Fruit fly (Drosophila melanogaster) whole organism, embryonic: ENCODE results near the gene CG9328.

Source experiments
- Awh ChIP-seq: fragments of 200-800 bp; sonication (Bioruptor generic); IDR thresholded peaks from 2 replicates; pipeline ENCODE4, ENCODE4 v1.3.6; 2022; ENCODE audit warnings: missing biosample characterization, missing genetic modification characterization
- CG11085 ChIP-seq: fragments of 200-800 bp; sonication (Bioruptor generic); IDR thresholded peaks from 2 replicates; pipeline ENCODE4 v1.3.6; 2022; ENCODE audit warnings: missing biosample characterization, missing genetic modification characterization
- CG11456 ChIP-seq: fragments of 200-800 bp; sonication (Bioruptor generic); IDR thresholded peaks from 3 replicates; pipeline ENCODE4 v1.3.6; 2022; ENCODE audit warnings: missing biosample characterization, missing genetic modification characterization
- CG13123 ChIP-seq: fragments of 200-800 bp; sonication (Bioruptor generic); optimal IDR thresholded peaks from 2 replicates; lab custom pipeline; 2016; ENCODE audit warnings: missing biosample characterization, missing genetic modification characterization
- CG13296 ChIP-seq: fragments of 200-800 bp; sonication (Bioruptor generic); optimal IDR thresholded peaks from 3 replicates; lab custom pipeline; 2018; ENCODE audit warnings: missing biosample characterization, mild to moderate bottlenecking, missing genetic modification characterization
- CG15011 ChIP-seq: fragments of 200-800 bp; sonication (Bioruptor generic); optimal IDR thresholded peaks from 3 replicates; lab custom pipeline; 2018; ENCODE audit warnings: missing biosample characterization, mild to moderate bottlenecking, missing genetic modification characterization
- CG17359 ChIP-seq: fragments of 200-800 bp; sonication (Bioruptor generic); optimal IDR thresholded peaks from 3 replicates; lab custom pipeline; 2018; ENCODE audit warnings: missing biosample characterization, mild to moderate bottlenecking, missing genetic modification characterization, moderate library complexity
- CG17612 ChIP-seq: fragments of 200-800 bp; sonication (Bioruptor generic); IDR thresholded peaks from 2 replicates; pipeline ENCODE4 v1.3.6; 2022; ENCODE audit warnings: missing biosample characterization, missing genetic modification characterization
- CG3163 ChIP-seq: fragments of 200-800 bp; sonication (Bioruptor generic); optimal IDR thresholded peaks from 3 replicates; lab custom pipeline; 2016; ENCODE audit warnings: missing biosample characterization, missing genetic modification characterization
- CG4424 ChIP-seq: fragments of 200-800 bp; sonication (Bioruptor generic); optimal IDR thresholded peaks from 3 replicates; lab custom pipeline; 2016; ENCODE audit warnings: missing biosample characterization, missing genetic modification characterization
- CG6175 ChIP-seq: fragments of 200-800 bp; sonication (Bioruptor generic); IDR thresholded peaks from 3 replicates; pipeline ENCODE4 v1.3.6; 2022; ENCODE audit warnings: missing biosample characterization, missing genetic modification characterization
- CG7745 ChIP-seq: fragments of 200-800 bp; sonication (Bioruptor generic); optimal IDR thresholded peaks from 2 replicates; lab custom pipeline; 2018; ENCODE audit warnings: missing biosample characterization, mild to moderate bottlenecking, missing genetic modification characterization, moderate library complexity
- CG9609 ChIP-seq: fragments of 200-800 bp; sonication (Bioruptor generic); optimal IDR thresholded peaks from 3 replicates; lab custom pipeline; 2016; ENCODE audit warnings: missing biosample characterization, missing genetic modification characterization
- CG9817 ChIP-seq: fragments of 200-800 bp; sonication (Bioruptor generic); optimal IDR thresholded peaks from 2 replicates; lab custom pipeline; 2018; ENCODE audit warnings: missing biosample characterization, mild to moderate bottlenecking, missing genetic modification characterization, moderate library complexity
- CrebB ChIP-seq: fragments of 200-800 bp; sonication (Bioruptor generic); optimal IDR thresholded peaks from 3 replicates; lab custom pipeline; 2018; ENCODE audit warnings: missing biosample characterization, mild to moderate bottlenecking, missing genetic modification characterization
- Dad ChIP-seq: fragments of 200-800 bp; sonication (Bioruptor generic); optimal IDR thresholded peaks from 3 replicates; lab custom pipeline; 2016; ENCODE audit warnings: missing biosample characterization, missing genetic modification characterization
- Dll ChIP-seq: fragments of 200-800 bp; sonication (Bioruptor generic); IDR thresholded peaks from 4 replicates; pipeline ENCODE4 v1.3.6; 2022; ENCODE audit warnings: missing biosample characterization, missing genetic modification characterization; ENCODE audit not compliant: partially characterized antibody
- Eip74EF ChIP-seq, 2 experiments: fragments of 200-800 bp in 1 of 2; fragments of >200 bp in 1 of 2; sonication (Bioruptor generic) in 1 of 2; optimal IDR thresholded peaks; 2 replicates each; lab custom pipeline; 2017 to 2019; ENCODE audit warnings: missing biosample characterization in 2 of 2, missing genetic modification characterization in 2 of 2, mild to moderate bottlenecking in 1 of 2, moderate library complexity in 1 of 2
- GATAe ChIP-seq: fragments of 200-800 bp; sonication (Bioruptor generic); conservative IDR thresholded peaks from 2 replicates; pipeline ENCODE4 v1.3.6; 2022; ENCODE audit warnings: missing biosample characterization, missing genetic modification characterization
- HmgD ChIP-seq: fragments of 200-800 bp; sonication (Bioruptor generic); optimal IDR thresholded peaks from 3 replicates; lab custom pipeline; 2016; ENCODE audit warnings: missing biosample characterization, missing genetic modification characterization
- Jarid2 ChIP-seq: fragments of 200-800 bp; sonication (Bioruptor generic); optimal IDR thresholded peaks from 3 replicates; lab custom pipeline; 2017; ENCODE audit warnings: mild to moderate bottlenecking, missing biosample characterization, missing genetic modification reagents, missing genetic modification characterization
- Mad ChIP-seq: fragments of 200-800 bp; sonication (Bioruptor generic); optimal IDR thresholded peaks from 2 replicates; lab custom pipeline; 2016; ENCODE audit warnings: missing biosample characterization, missing genetic modification characterization
- Spps ChIP-seq: fragments of 200-800 bp; sonication (Bioruptor generic); optimal IDR thresholded peaks from 2 replicates; lab custom pipeline; 2018; ENCODE audit warnings: missing biosample characterization, mild to moderate bottlenecking, missing genetic modification characterization
- Trl ChIP-seq, 3 experiments: fragments of >200 bp in 2 of 3; fragments of 200-800 bp in 1 of 3; sonication (Bioruptor generic) in 1 of 3; optimal IDR thresholded peaks; 2 replicates in 1 of 3; 3 replicates in 2 of 3; lab custom pipeline; 2016 to 2017; ENCODE audit warnings: missing biosample characterization in 1 of 3, missing genetic modification characterization in 1 of 3
- Usf ChIP-seq: fragments of 200-800 bp; sonication (Bioruptor generic); optimal IDR thresholded peaks from 2 replicates; lab custom pipeline; 2017; ENCODE audit warnings: missing genotype, missing biosample characterization, missing genetic modification characterization
- YL-1 ChIP-seq: fragments of 200-800 bp; sonication (Bioruptor generic); optimal IDR thresholded peaks from 3 replicates; lab custom pipeline; 2017; ENCODE audit warnings: missing biosample characterization, mild to moderate bottlenecking, missing genetic modification characterization
- al ChIP-seq: fragments of 200-800 bp; sonication (Bioruptor generic); IDR thresholded peaks from 2 replicates; pipeline ENCODE4 v1.3.6; 2022; ENCODE audit warnings: missing biosample characterization, missing genetic modification characterization
- ase ChIP-seq: fragments of 200-800 bp; sonication (Bioruptor generic); IDR thresholded peaks from 3 replicates; pipeline ENCODE4 v1.3.6; 2022; ENCODE audit warnings: missing biosample characterization, missing genetic modification characterization
- ash1 ChIP-seq: fragments of 200-800 bp; sonication (Bioruptor generic); optimal IDR thresholded peaks from 2 replicates; lab custom pipeline; 2018; ENCODE audit warnings: missing biosample characterization, mild to moderate bottlenecking, missing genetic modification characterization
- bbx ChIP-seq: fragments of 200-800 bp; sonication (Bioruptor generic); IDR thresholded peaks from 2 replicates; pipeline ENCODE4 v1.3.6; 2022; ENCODE audit warnings: missing biosample characterization, missing genetic modification characterization; ENCODE audit not compliant: partially characterized antibody
- gce ChIP-seq: fragments of 200-800 bp; sonication (Bioruptor generic); IDR thresholded peaks from 3 replicates; pipeline ENCODE4 v1.3.6; 2022; ENCODE audit warnings: missing biosample characterization, missing genetic modification characterization
- grn ChIP-seq: fragments of 200-800 bp; sonication (Bioruptor generic); optimal IDR thresholded peaks from 3 replicates; lab custom pipeline; 2017; ENCODE audit warnings: missing biosample characterization, missing genetic modification characterization
- gsb-n ChIP-seq: fragments of 200-800 bp; sonication (Bioruptor generic); optimal IDR thresholded peaks from 3 replicates; lab custom pipeline; 2018; ENCODE audit warnings: missing biosample characterization, mild to moderate bottlenecking, missing genetic modification characterization
- kni ChIP-seq: fragments of 200-800 bp; sonication (Bioruptor generic); optimal IDR thresholded peaks from 3 replicates; lab custom pipeline; 2017; ENCODE audit warnings: mild to moderate bottlenecking, missing biosample characterization, missing genetic modification reagents, missing genetic modification characterization
- lab ChIP-seq: fragments of 200-800 bp; sonication (Bioruptor generic); optimal IDR thresholded peaks from 3 replicates; lab custom pipeline; 2017; ENCODE audit warnings: missing biosample characterization, missing genetic modification characterization, mild to moderate bottlenecking, moderate library complexity, missing genetic modification reagents
- lmd ChIP-seq: fragments of 200-800 bp; sonication (Bioruptor generic); IDR thresholded peaks from 2 replicates; pipeline ENCODE4 v1.3.6; 2022; ENCODE audit warnings: missing biosample characterization, missing genetic modification characterization
- lola ChIP-seq, 3 experiments: fragments of >200 bp in 2 of 3; fragments of 200-800 bp in 1 of 3; sonication (Bioruptor generic) in 1 of 3; optimal IDR thresholded peaks; 2 replicates each; lab custom pipeline; 2017 to 2019; ENCODE audit warnings: missing biosample characterization in 3 of 3, missing genetic modification characterization in 3 of 3, mild to moderate bottlenecking in 1 of 3, moderate library complexity in 1 of 3
- lov ChIP-seq, 2 experiments: fragments of 200-800 bp in 1 of 2; fragments of >200 bp in 1 of 2; sonication (Bioruptor generic) in 1 of 2; IDR thresholded peaks in 1 of 2; optimal IDR thresholded peaks in 1 of 2; 2 replicates in 1 of 2; 3 replicates in 1 of 2; pipeline versions ENCODE4 v1.3.6 to Lab custom; 2017 to 2022; ENCODE audit warnings: missing biosample characterization in 1 of 2, missing genetic modification characterization in 1 of 2
- mirr ChIP-seq: fragments of 200-800 bp; sonication (Bioruptor generic); optimal IDR thresholded peaks from 3 replicates; lab custom pipeline; 2018; ENCODE audit warnings: missing biosample characterization, mild to moderate bottlenecking, missing genetic modification characterization
- otp ChIP-seq: fragments of 200-800 bp; sonication (Bioruptor generic); IDR thresholded peaks from 3 replicates; pipeline ENCODE4, ENCODE4 v1.3.6; 2022; ENCODE audit warnings: missing biosample characterization, missing genetic modification characterization
- ranshi ChIP-seq: fragments of 200-800 bp; sonication (Bioruptor generic); IDR thresholded peaks from 2 replicates; pipeline ENCODE4 v1.3.6; 2022; ENCODE audit warnings: missing biosample characterization, missing genetic modification characterization
- seq ChIP-seq: fragments of 200-800 bp; sonication (Bioruptor generic); IDR thresholded peaks from 2 replicates; pipeline ENCODE4 v1.3.6; 2022; ENCODE audit warnings: missing biosample characterization, missing genetic modification characterization
- shn ChIP-seq: fragments of 200-800 bp; sonication (Bioruptor generic); optimal IDR thresholded peaks from 3 replicates; lab custom pipeline; 2016; ENCODE audit warnings: missing biosample characterization, missing genetic modification characterization
- sisA ChIP-seq: fragments of 200-800 bp; sonication (Bioruptor generic); IDR thresholded peaks from 2 replicates; pipeline ENCODE4 v1.3.6; 2022; ENCODE audit warnings: missing biosample characterization, missing genetic modification characterization
- sr ChIP-seq: fragments of 200-800 bp; sonication (Bioruptor generic); IDR thresholded peaks from 3 replicates; pipeline ENCODE4 v1.3.6; 2022; ENCODE audit warnings: missing biosample characterization, missing genetic modification characterization
- toy ChIP-seq: fragments of 200-800 bp; sonication (Bioruptor generic); IDR thresholded peaks from 2 replicates; pipeline ENCODE4 v1.3.6; 2022; ENCODE audit warnings: missing biosample characterization, missing genetic modification characterization
- tup ChIP-seq: fragments of 200-800 bp; sonication (Bioruptor generic); optimal IDR thresholded peaks from 2 replicates; lab custom pipeline; 2016; ENCODE audit warnings: missing biosample characterization, mild to moderate bottlenecking, missing genetic modification characterization, moderate library complexity
- vvl ChIP-seq: fragments of 200-800 bp; sonication (Bioruptor generic); IDR thresholded peaks from 2 replicates; pipeline ENCODE4 v1.3.6; 2022; ENCODE audit warnings: missing biosample characterization, missing genetic modification characterization

CG9328 gene

dm6 chr2L:20805624-20806339 is 8.3 kb downstream of the CG9328 start (continued):
- peak; percentile 71; the same call in 2 of the 3 replicates for TF ChIP-seq sr (GFP tag; lab: Robert Waterston, UW)
- peak; percentile 92 for TF ChIP-seq Spps
- peak; percentile 63; the same call in 1 of the 2 replicates for TF ChIP-seq bbx (GFP tag; lab: Robert Waterston, UW)
- peak in 1 of 2 experiments; percentile 94 for TF ChIP-seq Eip74EF (GFP tag; optimal IDR thresholded peaks at IDR 0.05; lab: Kevin White, UChicago)
- peak; percentile 93 for TF ChIP-seq ranshi (GFP tag; lab: Robert Waterston, UW)
- TF ChIP-seq sisA (GFP tag; lab: Robert Waterston, UW) = peak; percentile 92
- peak; percentile 12 for TF ChIP-seq HmgD (GFP tag; lab: Kevin White, UChicago)
- peak; percentile 95 for TF ChIP-seq CG4424 (GFP tag; lab: Kevin White, UChicago)
- TF ChIP-seq lab (GFP tag; lab: Kevin White, UChicago) = peak; percentile 98
- TF ChIP-seq lov (optimal IDR thresholded peaks at IDR 0.05; lab: Kevin White, UChicago) = no peak
- peak; percentile 91 for TF ChIP-seq lov (GFP tag; IDR thresholded peaks at IDR 0.05; lab: Robert Waterston, UW)
- peak; percentile 86 for TF ChIP-seq toy
- TF ChIP-seq CG13296 (GFP tag; lab: Kevin White, UChicago) = peak; percentile 96
- peak; percentile 98 for TF ChIP-seq vvl (GFP tag; lab: Robert Waterston, UW)
- TF ChIP-seq Awh (GFP tag; lab: Robert Waterston, UW) = peak; percentile 93
- peak; percentile 94 for TF ChIP-seq tup (GFP tag; lab: Kevin White, UChicago)
- TF ChIP-seq gsb-n = peak; percentile 94
- peak; percentile 64; the same call in 2 of the 4 replicates for TF ChIP-seq Dll (GFP tag; lab: Robert Waterston, UW)
- TF ChIP-seq GATAe = peak; percentile 74
- peak; percentile 94; the same call in 2 of the 3 replicates for TF ChIP-seq CG11456 (GFP tag; lab: Robert Waterston, UW)
- peak; percentile 86 for TF ChIP-seq CG6175 (GFP tag; lab: Robert Waterston, UW)
- peak; percentile 57 for TF ChIP-seq CG9609 (GFP tag; lab: Kevin White, UChicago)
- TF ChIP-seq YL-1 (GFP tag; lab: Kevin White, UChicago) = peak; percentile 62
- peak; percentile 90 for TF ChIP-seq Mad (GFP tag; lab: Kevin White, UChicago)
- TF ChIP-seq seq (GFP tag; lab: Robert Waterston, UW) = peak; percentile 97
- peak; percentile 94 for TF ChIP-seq otp (GFP tag; lab: Robert Waterston, UW)
- TF ChIP-seq mirr (GFP tag; lab: Kevin White, UChicago) = peak; percentile 80
- TF ChIP-seq Jarid2 (GFP tag; lab: Kevin White, UChicago) = peak; percentile 86
- peak; percentile 68 for TF ChIP-seq ash1 (GFP tag; lab: Kevin White, UChicago)
- TF ChIP-seq CG9817 = peak; percentile 92
- TF ChIP-seq Trl (optimal IDR thresholded peaks at IDR 0.05; lab: Kevin White, UChicago) = no peak
- TF ChIP-seq Trl (GFP tag; optimal IDR thresholded peaks at IDR 0.05; lab: Kevin White, UChicago) = peak; percentile 54
- TF ChIP-seq ase (GFP tag; lab: Robert Waterston, UW) = peak; percentile 93
- peak; percentile 91 for TF ChIP-seq CG13123 (GFP tag; lab: Kevin White, UChicago)
- TF ChIP-seq gce (GFP tag; lab: Robert Waterston, UW) = peak; percentile 92
- TF ChIP-seq kni = peak; percentile 5
- TF ChIP-seq CrebB (tag; lab: Kevin White, UChicago) = peak; percentile 92
- TF ChIP-seq CG15011 (GFP tag; lab: Kevin White, UChicago) = peak; percentile 94
- TF ChIP-seq CG17359 (tag; lab: Kevin White, UChicago) = peak; percentile 97
- TF ChIP-seq CG11085 (GFP tag; lab: Robert Waterston, UW) = peak; percentile 91
- TF ChIP-seq lmd (GFP tag; lab: Robert Waterston, UW) = peak; percentile 96
- TF ChIP-seq al (GFP tag; lab: Robert Waterston, UW) = peak; percentile 94
- peak; percentile 7 for TF ChIP-seq CG3163 (GFP tag; lab: Kevin White, UChicago)
- TF ChIP-seq Usf (GFP tag; lab: Kevin White, UChicago) = peak; percentile 90
- TF ChIP-seq lola (GFP tag; optimal IDR thresholded peaks at IDR 0.05; lab: Kevin White, UChicago) = peak in 1 of 3 experiments; percentile 92
- peak; percentile 58 for TF ChIP-seq grn
- TF ChIP-seq CG7745 = peak; percentile 28
- TF ChIP-seq Dad (GFP tag; lab: Kevin White, UChicago) = peak; percentile 63
- TF ChIP-seq shn (GFP tag; lab: Kevin White, UChicago) = peak; percentile 32
- TF ChIP-seq CG17612 = peak; percentile 86
